Worm (Caenorhabditis elegans) whole organism, late embryonic: ENCODE measurements around the gene amx-1.

Source experiments
- C08G9.2 ChIP-seq: sonication (generic microtip); optimal IDR thresholded peaks from 2 replicates; lab custom pipeline; 2016; ENCODE audit warnings: mild to moderate bottlenecking, missing genetic modification characterization, moderate library complexity, missing compliant biosample characterization
- K02D7.2 ChIP-seq: sonication (generic microtip); optimal IDR thresholded peaks from 2 replicates; lab custom pipeline; 2017; ENCODE audit warnings: mild to moderate bottlenecking, missing genetic modification characterization, missing compliant biosample characterization
- K09A11.1 ChIP-seq: sonication (generic microtip); optimal IDR thresholded peaks from 2 replicates; lab custom pipeline; 2017; ENCODE audit warnings: antibody characterized with exemption, mild to moderate bottlenecking, missing genetic modification characterization, missing compliant biosample characterization; ENCODE audit not compliant: insufficient read depth
- Y22D7AL.16 ChIP-seq: sonication (generic microtip); optimal IDR thresholded peaks from 2 replicates; lab custom pipeline; 2016; ENCODE audit warnings: missing genetic modification characterization, missing compliant biosample characterization
- ama-1 ChIP-seq: fragments of 150-350 bp; optimal IDR thresholded peaks from 2 replicates; lab custom pipeline; 2014
- ceh-14 ChIP-seq: sonication (generic microtip); optimal IDR thresholded peaks from 2 replicates; lab custom pipeline; 2016; ENCODE audit warnings: missing genotype, missing genetic modification characterization, missing compliant biosample characterization
- ceh-22 ChIP-seq: sonication (generic microtip); optimal IDR thresholded peaks from 2 replicates; lab custom pipeline; 2017; ENCODE audit warnings: missing biosample characterization, missing genetic modification characterization
- ceh-45 ChIP-seq: fragments of 200-800 bp; sonication (Bioruptor generic); IDR thresholded peaks from 2 replicates; pipeline ENCODE4 v1.3.6; 2022; ENCODE audit warnings: missing genetic modification reagents, missing genetic modification characterization, missing compliant biosample characterization
- ceh-48 ChIP-seq: sonication (generic microtip); optimal IDR thresholded peaks from 2 replicates; lab custom pipeline; 2016; ENCODE audit warnings: missing genetic modification characterization, inconsistent platforms, missing compliant biosample characterization
- dmd-4 ChIP-seq: sonication (generic microtip); optimal IDR thresholded peaks from 2 replicates; lab custom pipeline; 2016; ENCODE audit warnings: borderline replicate concordance, missing genetic modification characterization, missing compliant biosample characterization
- ets-4 ChIP-seq: sonication (generic microtip); optimal IDR thresholded peaks from 2 replicates; lab custom pipeline; 2016; ENCODE audit warnings: missing genetic modification characterization, missing compliant biosample characterization
- eyg-1 ChIP-seq: sonication (generic microtip); optimal IDR thresholded peaks from 2 replicates; lab custom pipeline; 2016; ENCODE audit warnings: missing genotype, missing genetic modification characterization, missing compliant biosample characterization
- fax-1 ChIP-seq: sonication (generic microtip); optimal IDR thresholded peaks from 2 replicates; lab custom pipeline; 2016; ENCODE audit warnings: missing genotype, missing genetic modification characterization, missing compliant biosample characterization
- fkh-10 ChIP-seq: fragments of 150-350 bp; optimal IDR thresholded peaks from 2 replicates; lab custom pipeline; 2014; ENCODE audit warnings: missing biosample characterization, missing genetic modification reagents, missing genetic modification characterization
- gmeb-2 ChIP-seq: sonication (generic microtip); optimal IDR thresholded peaks from 2 replicates; lab custom pipeline; 2016; ENCODE audit warnings: missing genetic modification characterization, inconsistent platforms, missing compliant biosample characterization
- hlh-13 ChIP-seq: fragments of 200-800 bp; sonication (Bioruptor generic); optimal IDR thresholded peaks from 2 replicates; lab custom pipeline; 2018; ENCODE audit warnings: mild to moderate bottlenecking, missing genetic modification characterization, missing compliant biosample characterization
- hlh-30 ChIP-seq: sonication (generic microtip); optimal IDR thresholded peaks from 2 replicates; lab custom pipeline; 2017; ENCODE audit warnings: antibody characterized with exemption, missing genetic modification characterization, missing compliant biosample characterization; ENCODE audit not compliant: insufficient read depth
- hlh-8 ChIP-seq: sonication (generic microtip); optimal IDR thresholded peaks from 2 replicates; lab custom pipeline; 2016; ENCODE audit warnings: missing genotype, missing genetic modification characterization, missing compliant biosample characterization
- lim-6 ChIP-seq: sonication (generic microtip); optimal IDR thresholded peaks from 2 replicates; lab custom pipeline; 2016; ENCODE audit warnings: missing genetic modification characterization, missing compliant biosample characterization
- mec-3 ChIP-seq: sonication (generic microtip); optimal IDR thresholded peaks from 2 replicates; lab custom pipeline; 2016; ENCODE audit warnings: borderline replicate concordance, missing genetic modification characterization, missing compliant biosample characterization
- nhr-11 ChIP-seq: fragments of 150-350 bp; optimal IDR thresholded peaks from 2 replicates; lab custom pipeline; 2014; ENCODE audit warnings: missing biosample characterization, missing genetic modification characterization
- nhr-232 ChIP-seq: sonication (generic microtip); optimal IDR thresholded peaks from 2 replicates; lab custom pipeline; 2016; ENCODE audit warnings: missing genetic modification characterization, missing compliant biosample characterization
- npax-4 ChIP-seq: sonication (generic microtip); optimal IDR thresholded peaks from 2 replicates; lab custom pipeline; 2016; ENCODE audit warnings: missing genetic modification characterization, missing compliant biosample characterization
- odd-2 ChIP-seq: sonication (generic microtip); optimal IDR thresholded peaks from 2 replicates; lab custom pipeline; 2017; ENCODE audit warnings: antibody characterized with exemption, mild to moderate bottlenecking, missing genetic modification characterization, missing compliant biosample characterization
- pat-9 ChIP-seq: fragments of 200-800 bp; sonication (Bioruptor generic); optimal IDR thresholded peaks from 2 replicates; lab custom pipeline; 2018; ENCODE audit warnings: mild to moderate bottlenecking, missing genetic modification characterization, moderate library complexity, missing compliant biosample characterization
- pqm-1 ChIP-seq: sonication (generic microtip); optimal IDR thresholded peaks from 2 replicates; lab custom pipeline; 2016; ENCODE audit warnings: missing genetic modification characterization, missing compliant biosample characterization
- rnt-1 ChIP-seq: sonication (generic microtip); optimal IDR thresholded peaks from 2 replicates; lab custom pipeline; 2016; ENCODE audit warnings: missing genetic modification characterization, missing compliant biosample characterization
- sdc-2 ChIP-seq: sonication (generic microtip); optimal IDR thresholded peaks from 2 replicates; lab custom pipeline; 2016; ENCODE audit warnings: missing genotype, missing genetic modification characterization, missing compliant biosample characterization
- sox-2 ChIP-seq: fragments of 200-800 bp; sonication (Bioruptor generic); IDR thresholded peaks from 2 replicates; pipeline ENCODE4 v1.3.6; 2022; ENCODE audit warnings: missing genetic modification reagents, missing genetic modification characterization, missing compliant biosample characterization
- unc-42 ChIP-seq: sonication (generic microtip); optimal IDR thresholded peaks from 2 replicates; lab custom pipeline; 2016; ENCODE audit warnings: missing genotype, missing genetic modification characterization, missing compliant biosample characterization
- unc-55 ChIP-seq: sonication (generic microtip); optimal IDR thresholded peaks from 2 replicates; lab custom pipeline; 2017; ENCODE audit warnings: missing biosample characterization, missing genetic modification reagents, missing genetic modification characterization
- unc-86 ChIP-seq: sonication (generic microtip); optimal IDR thresholded peaks from 2 replicates; lab custom pipeline; 2016; ENCODE audit warnings: missing genetic modification characterization, missing compliant biosample characterization
- ztf-16 ChIP-seq: sonication (generic microtip); optimal IDR thresholded peaks from 2 replicates; lab custom pipeline; 2017; ENCODE audit warnings: missing genetic modification characterization, missing compliant biosample characterization

amx-1 gene

DNA sequence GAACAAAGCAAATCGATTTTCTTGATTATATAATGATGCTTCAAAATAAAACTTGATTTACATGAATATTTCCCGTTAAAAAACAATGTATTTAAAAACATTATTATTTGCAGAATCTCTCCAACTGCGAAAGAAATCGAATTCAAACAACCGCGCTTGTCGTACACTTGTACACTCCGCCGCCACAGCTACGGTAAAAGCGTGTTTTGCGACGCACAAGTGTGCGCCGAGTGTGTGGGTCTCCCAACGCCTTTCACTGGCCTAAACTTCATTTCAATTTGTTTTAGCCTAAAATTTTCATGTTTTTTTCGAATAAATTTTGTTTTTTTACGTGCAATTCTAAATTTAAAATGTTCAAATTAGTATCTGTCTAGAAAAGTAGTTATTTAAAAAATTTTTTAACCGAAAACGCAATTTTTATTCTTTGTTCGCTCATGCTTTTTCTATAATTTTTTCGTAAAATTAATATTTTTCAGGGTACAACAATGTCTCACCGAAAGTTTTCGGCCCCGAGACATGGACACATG lies 45.2 kb downstream of the amx-1 start, which contains the start of gene rpl-3 (continued):
- TF ChIP-seq ceh-48 (tag; lab: Kevin White, UChicago) (peak; percentile 96), unc-86 (tag; lab: Kevin White, UChicago) (peak; percentile 99), hlh-13 (peak; percentile 81), ztf-16 (tag; lab: Kevin White, UChicago) (peak; percentile 99), npax-4 (tag; lab: Kevin White, UChicago) (peak; percentile 63), unc-55 (GFP tag; lab: Kevin White, UChicago) (peak; percentile 89), hlh-8 (peak; percentile 96), ceh-14 (tag; lab: Kevin White, UChicago) (peak; percentile 99), unc-42 (tag; lab: Kevin White, UChicago) (peak; percentile 100), mec-3 (tag; lab: Kevin White, UChicago) (no peak), lim-6 (tag; lab: Kevin White, UChicago) (peak; percentile 95), K09A11.1 (tag; lab: Kevin White, UChicago) (peak; percentile 96), fax-1 (tag; lab: Kevin White, UChicago) (peak; percentile 84), ceh-45 (GFP tag; lab: Robert Waterston, UW) (peak; percentile 90), hlh-30 (tag; lab: Kevin White, UChicago) (peak; percentile 88), ceh-22 (peak; percentile 85), C08G9.2 (peak; percentile 86), dmd-4 (tag; lab: Kevin White, UChicago) (peak; percentile 85), eyg-1 (peak; percentile 91), sdc-2 (peak; percentile 88), nhr-11 (tag; lab: Kevin White, UChicago) (peak; percentile 96), pat-9 (tag; lab: Kevin White, UChicago) (peak; percentile 99), pqm-1 (tag; lab: Kevin White, UChicago) (peak; percentile 97), sox-2 (peak; percentile 96)

DNA sequence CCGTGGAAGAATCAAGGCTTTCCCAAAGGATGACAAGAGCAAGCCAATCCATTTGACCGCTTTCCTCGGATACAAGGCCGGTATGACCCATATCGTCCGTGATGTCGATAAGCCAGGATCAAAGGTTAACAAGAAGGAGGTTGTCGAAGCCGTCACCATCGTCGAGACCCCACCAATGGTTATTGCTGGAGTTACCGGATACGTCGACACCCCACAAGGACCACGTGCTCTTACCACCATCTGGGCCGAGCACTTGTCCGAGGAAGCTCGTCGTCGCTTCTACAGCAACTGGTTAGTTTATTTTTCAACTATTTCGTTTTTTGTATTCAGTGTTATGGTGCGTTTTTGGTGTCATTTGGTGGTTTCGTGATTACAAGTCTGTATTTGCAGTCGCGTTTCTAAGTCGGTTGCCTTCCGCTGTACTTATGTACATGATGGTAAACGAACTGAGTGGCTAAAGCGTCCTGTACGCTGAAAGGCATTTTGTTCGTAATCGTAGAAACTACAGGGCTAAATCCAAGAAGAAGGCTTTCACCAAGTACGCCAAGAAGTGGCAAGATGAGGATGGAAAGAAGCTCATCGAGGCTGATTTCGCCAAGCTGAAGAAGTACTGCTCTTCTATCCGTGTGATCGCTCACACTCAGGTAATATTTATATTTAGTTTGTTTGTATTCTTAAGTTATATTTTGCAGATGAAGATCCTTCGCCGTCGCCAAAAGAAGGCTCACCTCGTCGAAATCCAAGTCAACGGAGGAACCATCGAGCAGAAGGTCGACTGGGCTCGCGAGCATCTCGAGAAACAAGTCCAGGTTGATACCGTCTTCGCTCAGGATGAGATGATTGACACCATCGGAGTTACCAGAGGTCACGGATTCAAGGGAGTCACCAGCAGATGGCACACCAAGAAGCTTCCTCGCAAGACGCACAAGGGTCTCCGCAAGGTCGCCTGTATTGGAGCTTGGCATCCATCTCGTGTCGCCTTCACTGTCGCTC lies 46.0 kb downstream of the amx-1 start:
- TF ChIP-seq fkh-10 (GFP tag; lab: Kevin White, UChicago) = no peak
- TF ChIP-seq, all 69 proteins: peak for 0

DNA sequence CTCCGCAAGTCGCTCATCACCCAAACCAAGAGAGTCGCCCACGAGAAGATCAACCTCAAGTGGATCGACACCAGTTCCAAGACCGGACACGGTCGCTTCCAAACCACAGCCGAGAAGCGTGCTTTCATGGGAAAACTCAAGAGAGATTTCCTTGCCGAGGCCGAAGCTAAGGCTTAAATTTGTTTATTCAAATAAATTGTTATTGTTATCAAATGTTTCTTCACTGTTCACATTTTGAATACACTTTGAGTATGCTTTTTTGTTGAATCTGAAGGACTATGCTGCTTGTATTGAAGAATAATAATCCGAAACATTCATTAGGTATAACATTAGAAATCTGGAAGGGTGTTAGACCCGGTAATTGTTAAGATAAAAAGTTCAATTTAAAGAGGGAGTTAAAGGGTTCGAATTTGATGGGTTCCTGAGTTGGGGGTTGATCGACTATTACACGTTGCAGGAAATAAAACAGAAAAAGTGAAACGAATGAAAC lies 47.1 kb downstream of the amx-1 start:
- TF ChIP-seq K02D7.2 (no peak), Y22D7AL.16 (tag; lab: Kevin White, UChicago) (peak; percentile 4), hlh-13 (no peak), ets-4 (tag; lab: Kevin White, UChicago) (no peak), ama-1 (lab: Kevin White, UChicago) (peak; percentile 62), gmeb-2 (tag; lab: Kevin White, UChicago) (peak; percentile 4), lim-6 (tag; lab: Kevin White, UChicago) (no peak)

DNA sequence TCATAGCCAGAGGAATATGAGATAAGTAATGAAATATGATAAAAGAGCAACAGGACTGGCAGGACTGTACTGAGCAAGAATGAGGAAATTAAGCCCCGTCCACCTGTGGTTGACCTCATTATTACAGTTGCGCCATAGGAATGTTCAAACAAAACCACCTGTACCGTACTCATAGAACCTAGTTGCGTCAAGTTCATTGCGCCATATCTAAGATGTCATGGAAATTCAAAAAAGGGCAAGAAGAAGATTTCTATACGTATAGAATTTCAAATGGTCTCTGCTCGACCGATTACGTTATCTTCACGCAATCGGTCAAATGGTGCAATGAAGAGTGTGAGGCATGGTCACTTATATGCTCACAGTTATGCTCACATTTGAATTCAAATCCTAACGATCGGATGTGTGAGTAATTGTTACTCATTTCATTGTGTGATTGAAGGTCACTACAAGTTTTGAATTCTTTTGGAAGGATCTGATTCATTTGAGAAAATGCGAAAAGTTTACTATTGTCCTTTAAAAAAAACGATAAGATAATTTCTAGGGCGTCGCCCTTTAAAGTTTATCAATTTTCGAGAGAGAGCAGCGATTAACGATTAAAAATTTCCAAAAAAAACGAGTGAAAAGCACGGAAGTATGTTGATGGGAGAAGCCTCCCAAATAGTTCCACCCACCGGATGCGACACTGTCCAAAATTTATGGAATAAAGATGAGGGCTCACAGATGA lies 49.7 kb downstream of the amx-1 start:
- TF ChIP-seq unc-42 (tag; lab: Kevin White, UChicago) (no peak), ets-4 (tag; lab: Kevin White, UChicago) (no peak), rnt-1 (tag; lab: Kevin White, UChicago) (no peak), pat-9 (tag; lab: Kevin White, UChicago) (no peak), fkh-10 (GFP tag; lab: Kevin White, UChicago) (no peak), gmeb-2 (tag; lab: Kevin White, UChicago) (no peak), odd-2 (no peak), nhr-232 (tag; lab: Kevin White, UChicago) (no peak)
